Worm (Caenorhabditis elegans): ENCODE measurements around the gene C05C12.5.

DNA sequence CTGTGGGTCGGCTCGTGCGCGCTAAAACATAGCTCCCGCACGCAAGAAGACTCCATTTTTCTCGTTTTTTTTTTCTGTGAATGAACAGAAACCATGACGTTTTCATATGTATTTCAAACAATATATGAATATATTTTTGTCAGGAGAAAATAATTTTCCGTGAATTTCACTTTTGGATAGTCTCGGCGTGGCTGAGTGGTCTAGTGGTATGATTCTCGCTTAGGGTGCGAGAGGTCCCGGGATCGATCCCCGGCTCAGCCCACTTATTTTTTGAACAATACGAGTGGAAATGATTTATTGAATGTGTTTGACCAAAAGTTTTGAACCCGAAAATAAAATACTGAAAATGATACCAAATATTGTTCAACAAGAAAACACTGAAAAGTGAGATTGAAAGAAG lies 29.6 kb downstream of the C05C12.5 start:
- no peak for TF ChIP-seq ztf-11 (tag; optimal IDR thresholded peaks at IDR 0.05)
- TF ChIP-seq C34F6.9 (tag; optimal IDR thresholded peaks at IDR 0.05), result no peak
- no peak for TF ChIP-seq lsy-2 (tag; optimal IDR thresholded peaks at IDR 0.05)
- TF ChIP-seq lin-11 (tag; optimal IDR thresholded peaks at IDR 0.05), result no peak
- no peak for TF ChIP-seq ama-1 (optimal IDR thresholded peaks at IDR 0.05)
- no peak for TF ChIP-seq skn-1 (tag; optimal IDR thresholded peaks at IDR 0.05)
- no peak for TF ChIP-seq ztf-4 (tag; optimal IDR thresholded peaks at IDR 0.05)
- no peak for TF ChIP-seq unc-62 (GFP tag; optimal IDR thresholded peaks at IDR 0.05)
- no peak for TF ChIP-seq snpc-4 (tag; optimal IDR thresholded peaks at IDR 0.05)
- no peak for TF ChIP-seq mbf-1 (tag; optimal IDR thresholded peaks at IDR 0.05)
- no peak for TF ChIP-seq mdl-1 (tag; optimal IDR thresholded peaks at IDR 0.05)
- no peak for TF ChIP-seq ZK546.5 (tag; optimal IDR thresholded peaks at IDR 0.05)

Data from whole organism, L2 larva.